Worm (Caenorhabditis elegans) whole organism, young adult: Measurements from ENCODE around the gene T22F3.11.

Experiments
- D2030.7 ChIP-seq: fragments of 200-800 bp; sonication (Bioruptor generic); IDR thresholded peaks from 2 replicates; pipeline ENCODE4 v1.3.6; 2022; ENCODE audit warnings: missing genetic modification reagents, missing genetic modification characterization, missing compliant biosample characterization
- F39B2.1 ChIP-seq: fragments of 200-800 bp; sonication (Bioruptor generic); IDR thresholded peaks from 2 replicates; pipeline ENCODE4 v1.3.6; 2022; ENCODE audit warnings: missing genetic modification reagents, missing genetic modification characterization, missing compliant biosample characterization
- Y67H2A.10 ChIP-seq: fragments of 200-800 bp; sonication (Bioruptor generic); conservative IDR thresholded peaks from 2 replicates; pipeline ENCODE4 v1.3.6; 2022; ENCODE audit warnings: missing genetic modification reagents, missing genetic modification characterization, missing compliant biosample characterization
- akir-1 ChIP-seq: fragments of 200-800 bp; sonication (Bioruptor generic); optimal IDR thresholded peaks from 2 replicates; lab custom pipeline; 2018; ENCODE audit warnings: mild to moderate bottlenecking, missing genetic modification characterization, moderate library complexity, missing compliant biosample characterization
- ama-1 ChIP-seq, 3 experiments: fragments of 150-350 bp in 1 of 3; sonication (generic microtip) in 2 of 3; optimal IDR thresholded peaks; 2 replicates each; lab custom pipeline; 2014 to 2018; ENCODE audit warnings: missing biosample characterization in 2 of 3, missing genetic modification characterization in 2 of 3, missing genetic modification reagents in 2 of 3
- athp-1 ChIP-seq: sonication (generic microtip); optimal IDR thresholded peaks from 2 replicates; lab custom pipeline; 2017; ENCODE audit warnings: mild to moderate bottlenecking, missing genetic modification characterization, missing compliant biosample characterization
- attf-3 ChIP-seq: fragments of 200-800 bp; sonication (Bioruptor generic); conservative IDR thresholded peaks from 2 replicates; pipeline ENCODE4 v1.3.6; 2022; ENCODE audit warnings: missing genetic modification reagents, missing genetic modification characterization, missing compliant biosample characterization
- lin-54 ChIP-seq: fragments of 200-800 bp; sonication (Bioruptor generic); optimal IDR thresholded peaks from 2 replicates; lab custom pipeline; 2018; ENCODE audit warnings: mild to moderate bottlenecking, missing genetic modification characterization, missing compliant biosample characterization
- madf-3 ChIP-seq: fragments of 200-800 bp; sonication (Bioruptor generic); IDR thresholded peaks from 2 replicates; pipeline ENCODE4 v1.3.6; 2022; ENCODE audit warnings: missing genetic modification reagents, missing genetic modification characterization, missing compliant biosample characterization
- snpc-1.1 ChIP-seq: sonication (generic microtip); optimal IDR thresholded peaks from 2 replicates; lab custom pipeline; 2017; ENCODE audit warnings: missing genetic modification characterization, mild to moderate bottlenecking, missing compliant biosample characterization, antibody characterized with exemption, moderate library complexity, missing genotype, missing genetic modification reagents; ENCODE audit not compliant: insufficient read depth
- snpc-4 ChIP-seq, 5 experiments: fragments of 150-350 bp in 1 of 5; sonication (generic microtip) in 4 of 5; optimal IDR thresholded peaks; 2 replicates each; lab custom pipeline; 2014 to 2018; ENCODE audit warnings: missing genetic modification characterization in 5 of 5, missing biosample characterization in 3 of 5, antibody characterized with exemption in 2 of 5, mild to moderate bottlenecking in 2 of 5, missing compliant biosample characterization in 2 of 5, missing genotype in 2 of 5, moderate library complexity in 2 of 5, missing genetic modification reagents in 1 of 5

DNA sequence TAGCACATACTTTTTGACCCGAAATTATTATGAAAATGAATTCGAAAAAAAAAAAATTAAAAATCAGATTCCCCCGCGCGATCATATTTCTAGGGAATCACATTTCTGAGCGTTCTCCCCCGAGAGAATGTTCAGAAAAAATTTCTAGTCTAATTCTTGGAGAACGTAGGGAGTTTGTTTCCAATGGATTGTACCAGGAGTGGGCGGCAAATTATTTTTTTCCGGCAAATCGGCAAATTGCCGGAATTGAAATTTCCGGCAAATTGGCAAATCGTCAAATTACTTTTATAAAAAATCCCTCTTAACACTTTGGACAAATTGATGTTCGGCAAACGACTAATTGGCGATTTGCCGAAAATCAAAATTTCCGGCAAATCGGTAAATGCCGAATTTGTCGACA is 2.7 kb downstream of the T22F3.11 start, which contains the start of gene T22F3.10:
- TF ChIP-seq snpc-4 (GFP tag; optimal IDR thresholded peaks at IDR 0.05; lab: Kevin White, UChicago) = no peak
- TF ChIP-seq snpc-4 (tag; optimal IDR thresholded peaks at IDR 0.05; lab: Kevin White, UChicago) = no peak
- no peak for TF ChIP-seq F39B2.1 (GFP tag; lab: Robert Waterston, UW)
- no peak for TF ChIP-seq snpc-1.1
- TF ChIP-seq lin-54 (GFP tag; lab: Kevin White, UChicago) = no peak
- TF ChIP-seq Y67H2A.10 (GFP tag; lab: Robert Waterston, UW) = no peak
- TF ChIP-seq D2030.7 (GFP tag; lab: Robert Waterston, UW) = no peak
- TF ChIP-seq ama-1 (optimal IDR thresholded peaks at IDR 0.05; lab: Kevin White, UChicago) = no peak
- TF ChIP-seq ama-1 (GFP tag; optimal IDR thresholded peaks at IDR 0.05; lab: Kevin White, UChicago) = no peak
- no peak for TF ChIP-seq madf-3
- TF ChIP-seq athp-1 = no peak
- no peak for TF ChIP-seq attf-3 (GFP tag; lab: Robert Waterston, UW)
- TF ChIP-seq akir-1 (GFP tag; lab: Kevin White, UChicago) = no peak
